Worm (Caenorhabditis elegans): Measurements from ENCODE around the gene F23F1.2.

F23F1.2 gene

ce11 chrII:69354-69753 is 35.4 kb downstream of the F23F1.2 start, which contains the start of gene egl-26:
TSS of gene egl-26 (plus strand) at chrII:69654.
- no peak for TF ChIP-seq dve-1 (tag; optimal IDR thresholded peaks at IDR 0.05; ENCODE audit: insufficient read depth)
- no peak for TF ChIP-seq duxl-1 (tag; optimal IDR thresholded peaks at IDR 0.05; ENCODE audit: poor library complexity)
- TF ChIP-seq unc-62 (GFP tag; optimal IDR thresholded peaks at IDR 0.05 in 1 of 2) = peak in 1 of 2 experiments; percentile 77
- TF ChIP-seq unc-62 (tag; optimal IDR thresholded peaks at IDR 0.05) = no peak
- TF ChIP-seq lin-38 (GFP tag; IDR thresholded peaks at IDR 0.05) = no peak
- TF ChIP-seq gei-8 (GFP tag; optimal IDR thresholded peaks at IDR 0.05) = no peak
- no peak for TF ChIP-seq F26F4.8 (GFP tag; conservative IDR thresholded peaks at IDR 0.05)
- TF ChIP-seq daf-16 (GFP tag; optimal IDR thresholded peaks at IDR 0.05) = no peak
- no peak for TF ChIP-seq daf-16 (tag; optimal IDR thresholded peaks at IDR 0.05)

- TF ChIP-seq ctbp-1 (GFP tag; IDR thresholded peaks at IDR 0.05) = peak; percentile 57; the same call in 1 of the 2 replicates
- no peak for TF ChIP-seq ama-1 (optimal IDR thresholded peaks at IDR 0.05)
- peak; percentile 94 for TF ChIP-seq fkh-10 (GFP tag; optimal IDR thresholded peaks at IDR 0.05)
- no peak for TF ChIP-seq Y48G9A.11 (GFP tag; IDR thresholded peaks at IDR 0.05)
- TF ChIP-seq sdz-12 (GFP tag; optimal IDR thresholded peaks at IDR 0.05) = no peak
- no peak for TF ChIP-seq ZK337.2 (GFP tag; IDR thresholded peaks at IDR 0.05)
- no peak for TF ChIP-seq skn-1 (tag; optimal IDR thresholded peaks at IDR 0.05)
- TF ChIP-seq ces-1 (GFP tag; optimal IDR thresholded peaks at IDR 0.05) = peak; percentile 75
- no peak for TF ChIP-seq arid-1 (GFP tag; conservative IDR thresholded peaks at IDR 0.05)
These were observed 39.3 kb downstream of the F23F1.2 start for ce11 chrII:73329-73728.

- TF ChIP-seq fkh-10 (GFP tag; optimal IDR thresholded peaks at IDR 0.05) (no peak), lin-1 (GFP tag; IDR thresholded peaks at IDR 0.05) (no peak), daf-12 (tag; optimal IDR thresholded peaks at IDR 0.05) (no peak), ces-1 (GFP tag; optimal IDR thresholded peaks at IDR 0.05) (peak; percentile 26), lim-7 (GFP tag; IDR thresholded peaks at IDR 0.05) (no peak), aha-1 (tag) (peak; percentile 86), hmg-1.1 (GFP tag; IDR thresholded peaks at IDR 0.05) (no peak)
These were observed 39.9 kb downstream of the F23F1.2 start for ce11 chrII:73892-74291.

ce11 chrII:75831-76230 is 41.8 kb downstream of the F23F1.2 start:
- TF ChIP-seq ztf-11 (tag; optimal IDR thresholded peaks at IDR 0.05) = no peak
- peak in 1 of 2 experiments; percentile 95 for TF ChIP-seq unc-62 (GFP tag; optimal IDR thresholded peaks at IDR 0.05 in 1 of 2)
- TF ChIP-seq unc-62 (tag; optimal IDR thresholded peaks at IDR 0.05) = no peak
- no peak for TF ChIP-seq lin-29 (GFP tag; IDR thresholded peaks at IDR 0.05)
- no peak for TF ChIP-seq hlh-11 (tag; optimal IDR thresholded peaks at IDR 0.05)
- no peak for TF ChIP-seq zag-1 (tag; optimal IDR thresholded peaks at IDR 0.05)
- TF ChIP-seq nhr-28 (tag; optimal IDR thresholded peaks at IDR 0.05) = no peak
- no peak for TF ChIP-seq nhr-76 (tag; optimal IDR thresholded peaks at IDR 0.05)

ce11 chrII:76662-77061 is 42.7 kb downstream of the F23F1.2 start:
- TF ChIP-seq hlh-30 (tag; optimal IDR thresholded peaks at IDR 0.05; ENCODE audit: insufficient read depth) = peak; percentile 23
- no peak for TF ChIP-seq lim-7 (GFP tag; IDR thresholded peaks at IDR 0.05)
- no peak for TF ChIP-seq mdl-1 (tag; optimal IDR thresholded peaks at IDR 0.05)
- TF ChIP-seq dve-1 (tag; optimal IDR thresholded peaks at IDR 0.05; ENCODE audit: insufficient read depth) = peak; percentile 32
- TF ChIP-seq pqm-1 (tag; optimal IDR thresholded peaks at IDR 0.05) = peak; percentile 64
- TF ChIP-seq dmd-6 (GFP tag; IDR thresholded peaks at IDR 0.05) = peak; percentile 66
- no peak for TF ChIP-seq tra-1 (GFP tag; IDR thresholded peaks at IDR 0.05)

Measured in whole organism, L4 larva.